Worm (Caenorhabditis elegans) whole organism, late embryonic: ENCODE results near the gene F17C11.11.

Experiments
- C08G9.2 ChIP-seq: sonication (generic microtip); optimal IDR thresholded peaks from 2 replicates; lab custom pipeline; 2016; ENCODE audit warnings: mild to moderate bottlenecking, missing genetic modification characterization, moderate library complexity, missing compliant biosample characterization
- C38D4.7 ChIP-seq: fragments of 200-800 bp; sonication (Bioruptor generic); optimal IDR thresholded peaks from 2 replicates; lab custom pipeline; 2018; ENCODE audit warnings: mild to moderate bottlenecking, missing genetic modification characterization, moderate library complexity, missing compliant biosample characterization
- F13H6.1 ChIP-seq: sonication (generic microtip); optimal IDR thresholded peaks from 2 replicates; lab custom pipeline; 2016; ENCODE audit warnings: missing genetic modification characterization, missing compliant biosample characterization
- K09A11.1 ChIP-seq: sonication (generic microtip); optimal IDR thresholded peaks from 2 replicates; lab custom pipeline; 2017; ENCODE audit warnings: antibody characterized with exemption, mild to moderate bottlenecking, missing genetic modification characterization, missing compliant biosample characterization; ENCODE audit not compliant: insufficient read depth
- T23F11.4 ChIP-seq: fragments of 200-800 bp; sonication (Bioruptor generic); optimal IDR thresholded peaks from 2 replicates; lab custom pipeline; 2018; ENCODE audit warnings: mild to moderate bottlenecking, missing genetic modification characterization, missing compliant biosample characterization
- ama-1 ChIP-seq: fragments of 150-350 bp; optimal IDR thresholded peaks from 2 replicates; lab custom pipeline; 2014
- ceh-18 ChIP-seq: sonication (generic microtip); optimal IDR thresholded peaks from 2 replicates; lab custom pipeline; 2016; ENCODE audit warnings: missing genetic modification characterization, missing compliant biosample characterization
- ceh-2 ChIP-seq: sonication (generic microtip); optimal IDR thresholded peaks from 2 replicates; lab custom pipeline; 2016; ENCODE audit warnings: missing genotype, missing genetic modification characterization, missing compliant biosample characterization
- ceh-22 ChIP-seq: sonication (generic microtip); optimal IDR thresholded peaks from 2 replicates; lab custom pipeline; 2017; ENCODE audit warnings: missing biosample characterization, missing genetic modification characterization
- ceh-24 ChIP-seq: sonication (generic microtip); optimal IDR thresholded peaks from 2 replicates; lab custom pipeline; 2016; ENCODE audit warnings: mild to moderate bottlenecking, missing genetic modification characterization, missing compliant biosample characterization
- ceh-30 ChIP-seq: fragments of 150-350 bp; optimal IDR thresholded peaks from 2 replicates; lab custom pipeline; 2014; ENCODE audit warnings: missing biosample characterization, missing genetic modification characterization
- ceh-34 ChIP-seq: sonication (generic microtip); optimal IDR thresholded peaks from 2 replicates; lab custom pipeline; 2016; ENCODE audit warnings: mild to moderate bottlenecking, missing genetic modification characterization, missing compliant biosample characterization
- ceh-48 ChIP-seq: sonication (generic microtip); optimal IDR thresholded peaks from 2 replicates; lab custom pipeline; 2016; ENCODE audit warnings: missing genetic modification characterization, inconsistent platforms, missing compliant biosample characterization
- dmd-4 ChIP-seq: sonication (generic microtip); optimal IDR thresholded peaks from 2 replicates; lab custom pipeline; 2016; ENCODE audit warnings: borderline replicate concordance, missing genetic modification characterization, missing compliant biosample characterization
- dve-1 ChIP-seq: sonication (generic microtip); optimal IDR thresholded peaks from 2 replicates; lab custom pipeline; 2017; ENCODE audit warnings: antibody characterized with exemption, mild to moderate bottlenecking, missing genetic modification characterization, missing compliant biosample characterization
- elt-2 ChIP-seq: sonication (generic microtip); optimal IDR thresholded peaks from 2 replicates; lab custom pipeline; 2016; ENCODE audit warnings: missing genetic modification reagents, missing genetic modification characterization, missing compliant biosample characterization
- elt-4 ChIP-seq: sonication (generic microtip); optimal IDR thresholded peaks from 2 replicates; lab custom pipeline; 2016; ENCODE audit warnings: missing genetic modification characterization, missing compliant biosample characterization
- ets-4 ChIP-seq: sonication (generic microtip); optimal IDR thresholded peaks from 2 replicates; lab custom pipeline; 2016; ENCODE audit warnings: missing genetic modification characterization, missing compliant biosample characterization
- eyg-1 ChIP-seq: sonication (generic microtip); optimal IDR thresholded peaks from 2 replicates; lab custom pipeline; 2016; ENCODE audit warnings: missing genotype, missing genetic modification characterization, missing compliant biosample characterization
- fax-1 ChIP-seq: sonication (generic microtip); optimal IDR thresholded peaks from 2 replicates; lab custom pipeline; 2016; ENCODE audit warnings: missing genotype, missing genetic modification characterization, missing compliant biosample characterization
- fkh-10 ChIP-seq: fragments of 150-350 bp; optimal IDR thresholded peaks from 2 replicates; lab custom pipeline; 2014; ENCODE audit warnings: missing biosample characterization, missing genetic modification reagents, missing genetic modification characterization
- fkh-6 ChIP-seq: sonication (generic microtip); optimal IDR thresholded peaks from 2 replicates; lab custom pipeline; 2016; ENCODE audit warnings: missing genetic modification characterization, missing compliant biosample characterization
- gmeb-2 ChIP-seq: sonication (generic microtip); optimal IDR thresholded peaks from 2 replicates; lab custom pipeline; 2016; ENCODE audit warnings: missing genetic modification characterization, inconsistent platforms, missing compliant biosample characterization
- hlh-15 ChIP-seq: sonication (generic microtip); optimal IDR thresholded peaks from 2 replicates; lab custom pipeline; 2016; ENCODE audit warnings: missing genetic modification characterization, missing compliant biosample characterization
- hlh-30 ChIP-seq: sonication (generic microtip); optimal IDR thresholded peaks from 2 replicates; lab custom pipeline; 2017; ENCODE audit warnings: antibody characterized with exemption, missing genetic modification characterization, missing compliant biosample characterization; ENCODE audit not compliant: insufficient read depth
- hlh-8 ChIP-seq: sonication (generic microtip); optimal IDR thresholded peaks from 2 replicates; lab custom pipeline; 2016; ENCODE audit warnings: missing genotype, missing genetic modification characterization, missing compliant biosample characterization
- madf-2 ChIP-seq: sonication (generic microtip); optimal IDR thresholded peaks from 2 replicates; lab custom pipeline; 2017; ENCODE audit warnings: missing genetic modification characterization, missing compliant biosample characterization
- nfya-1 ChIP-seq: sonication (generic microtip); optimal IDR thresholded peaks from 2 replicates; lab custom pipeline; 2017; ENCODE audit warnings: missing genetic modification characterization, mild to moderate bottlenecking, missing compliant biosample characterization, antibody characterized with exemption, moderate library complexity
- nhr-11 ChIP-seq: fragments of 150-350 bp; optimal IDR thresholded peaks from 2 replicates; lab custom pipeline; 2014; ENCODE audit warnings: missing biosample characterization, missing genetic modification characterization
- nhr-232 ChIP-seq: sonication (generic microtip); optimal IDR thresholded peaks from 2 replicates; lab custom pipeline; 2016; ENCODE audit warnings: missing genetic modification characterization, missing compliant biosample characterization
- odd-2 ChIP-seq: sonication (generic microtip); optimal IDR thresholded peaks from 2 replicates; lab custom pipeline; 2017; ENCODE audit warnings: antibody characterized with exemption, mild to moderate bottlenecking, missing genetic modification characterization, missing compliant biosample characterization
- pag-3 ChIP-seq: sonication (generic microtip); optimal IDR thresholded peaks from 2 replicates; lab custom pipeline; 2016; ENCODE audit warnings: missing compliant biosample characterization, missing genetic modification characterization, borderline replicate concordance
- pat-9 ChIP-seq: fragments of 200-800 bp; sonication (Bioruptor generic); optimal IDR thresholded peaks from 2 replicates; lab custom pipeline; 2018; ENCODE audit warnings: mild to moderate bottlenecking, missing genetic modification characterization, moderate library complexity, missing compliant biosample characterization
- pax-1 ChIP-seq: fragments of 150-350 bp; optimal IDR thresholded peaks from 2 replicates; lab custom pipeline; 2014; ENCODE audit warnings: missing biosample characterization, missing genetic modification characterization
- ref-2 ChIP-seq: sonication (generic microtip); optimal IDR thresholded peaks from 2 replicates; lab custom pipeline; 2016; ENCODE audit warnings: missing genetic modification characterization, missing compliant biosample characterization
- sdc-2 ChIP-seq: sonication (generic microtip); optimal IDR thresholded peaks from 2 replicates; lab custom pipeline; 2016; ENCODE audit warnings: missing genotype, missing genetic modification characterization, missing compliant biosample characterization
- sox-2 ChIP-seq: fragments of 200-800 bp; sonication (Bioruptor generic); IDR thresholded peaks from 2 replicates; pipeline ENCODE4 v1.3.6; 2022; ENCODE audit warnings: missing genetic modification reagents, missing genetic modification characterization, missing compliant biosample characterization
- tbx-2 ChIP-seq: sonication (generic microtip); optimal IDR thresholded peaks from 2 replicates; lab custom pipeline; 2016; ENCODE audit warnings: missing genetic modification characterization, missing compliant biosample characterization
- unc-3 ChIP-seq, 2 experiments: fragments of 200-800 bp in 1 of 2; sonication (Bioruptor generic) in 1 of 2; sonication (generic microtip) in 1 of 2; conservative IDR thresholded peaks in 1 of 2; optimal IDR thresholded peaks in 1 of 2; 2 replicates each; pipeline versions ENCODE4 v1.3.6 to Lab custom; 2016 to 2022; ENCODE audit warnings: missing compliant biosample characterization in 2 of 2, missing genetic modification characterization in 2 of 2, missing genetic modification reagents in 1 of 2
- unc-42 ChIP-seq: sonication (generic microtip); optimal IDR thresholded peaks from 2 replicates; lab custom pipeline; 2016; ENCODE audit warnings: missing genotype, missing genetic modification characterization, missing compliant biosample characterization
- unc-55 ChIP-seq: sonication (generic microtip); optimal IDR thresholded peaks from 2 replicates; lab custom pipeline; 2017; ENCODE audit warnings: missing biosample characterization, missing genetic modification reagents, missing genetic modification characterization
- unc-86 ChIP-seq: sonication (generic microtip); optimal IDR thresholded peaks from 2 replicates; lab custom pipeline; 2016; ENCODE audit warnings: missing genetic modification characterization, missing compliant biosample characterization

Gene F17C11.11

DNA sequence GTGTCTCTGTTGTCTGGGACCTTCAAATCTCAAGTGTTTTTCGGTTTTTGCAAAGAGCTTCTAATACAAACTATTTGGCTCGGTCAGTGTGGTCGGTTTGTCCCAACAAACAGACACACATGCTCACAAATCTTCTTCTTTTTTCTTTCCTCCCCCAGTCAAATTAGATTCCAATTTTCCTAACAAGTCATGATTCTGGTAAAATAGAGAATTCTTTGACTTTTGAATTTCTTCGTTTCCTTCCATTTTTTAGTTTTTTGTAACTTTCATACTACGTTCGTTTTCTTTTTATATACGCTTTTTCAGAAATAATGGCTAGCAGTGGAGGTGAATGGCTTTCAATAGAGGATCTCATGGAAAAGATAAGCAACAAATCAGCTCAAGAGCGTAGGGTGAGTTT is 34.9 kb downstream of the F17C11.11 start, which contains the start of gene F32D8.15:
Gene F32D8.15 (plus strand): TSS at position 301 of the 400 bp plus-strand sequence.
- no peak for TF ChIP-seq unc-55 (GFP tag; lab: Kevin White, UChicago)
- TF ChIP-seq unc-42: peak; percentile 23

ce11 chrV:10902682-10903081 is 35.9 kb downstream of the F17C11.11 start, which contains the start of gene F32D8.8:
F32D8.8 (minus strand) TSS chrV:10902782.
- TF ChIP-seq odd-2 (tag; lab: Kevin White, UChicago) (no peak), ceh-24 (tag; lab: Kevin White, UChicago) (no peak), pat-9 (no peak), C08G9.2 (no peak), T23F11.4 (GFP tag; lab: Kevin White, UChicago) (no peak), madf-2 (tag; lab: Kevin White, UChicago) (no peak), ets-4 (tag; lab: Kevin White, UChicago) (no peak), gmeb-2 (tag; lab: Kevin White, UChicago) (no peak), dve-1 (tag; lab: Kevin White, UChicago) (no peak), pag-3 (no peak), nhr-11 (tag; lab: Kevin White, UChicago) (no peak), nhr-232 (no peak), sox-2 (GFP tag; lab: Robert Waterston, UW) (no peak), ceh-22 (tag; lab: Kevin White, UChicago) (no peak), sdc-2 (no peak), K09A11.1 (tag; lab: Kevin White, UChicago) (no peak)

- TF ChIP-seq unc-86 (tag; lab: Kevin White, UChicago) (no peak), hlh-8 (tag; lab: Kevin White, UChicago) (no peak), ref-2 (tag; lab: Kevin White, UChicago) (no peak), eyg-1 (no peak), unc-3 (GFP tag; conservative IDR thresholded peaks at IDR 0.05; lab: Robert Waterston, UW) (no peak), unc-3 (tag; optimal IDR thresholded peaks at IDR 0.05; lab: Kevin White, UChicago) (no peak), ceh-2 (tag; lab: Kevin White, UChicago) (no peak), ceh-22 (tag; lab: Kevin White, UChicago) (no peak), hlh-15 (tag; lab: Kevin White, UChicago) (no peak), ceh-48 (no peak), gmeb-2 (tag; lab: Kevin White, UChicago) (no peak), tbx-2 (tag; lab: Kevin White, UChicago) (no peak), pag-3 (no peak), fkh-6 (no peak), elt-4 (no peak), nhr-11 (tag; lab: Kevin White, UChicago) (no peak), fax-1 (tag; lab: Kevin White, UChicago) (no peak), nfya-1 (no peak), madf-2 (tag; lab: Kevin White, UChicago) (no peak)
Measured at ce11 chrV:10901125-10901524, 37.5 kb downstream of the F17C11.11 start, which contains the start of gene spp-16. spp-16 (minus strand) TSS chrV:10901303.

ce11 chrV:10898629-10899028 is 40.0 kb downstream of the F17C11.11 start:
- no peak for TF ChIP-seq dve-1 (tag; lab: Kevin White, UChicago)
- no peak for TF ChIP-seq ama-1 (lab: Kevin White, UChicago)
- no peak for TF ChIP-seq hlh-15 (tag; lab: Kevin White, UChicago)
- TF ChIP-seq C38D4.7 (GFP tag; lab: Kevin White, UChicago): no peak
- TF ChIP-seq ceh-18 (tag; lab: Kevin White, UChicago): no peak
- no peak for TF ChIP-seq nhr-11 (tag; lab: Kevin White, UChicago)
- TF ChIP-seq fkh-6: no peak
- no peak for TF ChIP-seq F13H6.1 (tag; lab: Kevin White, UChicago)
- TF ChIP-seq ceh-30 (tag; lab: Kevin White, UChicago): no peak
- TF ChIP-seq ceh-34: no peak
- no peak for TF ChIP-seq madf-2 (tag; lab: Kevin White, UChicago)
- TF ChIP-seq pax-1 (tag; lab: Kevin White, UChicago): no peak
- TF ChIP-seq dmd-4: no peak
- TF ChIP-seq elt-2 (tag; lab: Kevin White, UChicago): no peak
- no peak for TF ChIP-seq tbx-2 (tag; lab: Kevin White, UChicago)
- no peak for TF ChIP-seq fax-1 (tag; lab: Kevin White, UChicago)
- TF ChIP-seq hlh-30 (tag; lab: Kevin White, UChicago): no peak
- no peak for TF ChIP-seq fkh-10
- TF ChIP-seq unc-86 (tag; lab: Kevin White, UChicago): no peak
